Worm (Caenorhabditis elegans) whole organism, early embryonic: ENCODE results near the gene C48B4.11.

ENCODE experiments used
- ama-1 ChIP-seq: fragments of 150-350 bp; optimal IDR thresholded peaks from 2 replicates; lab custom pipeline; 2014
- ceh-36 ChIP-seq: sonication (generic microtip); optimal IDR thresholded peaks from 2 replicates; lab custom pipeline; 2016; ENCODE audit warnings: missing genetic modification characterization, inconsistent platforms, missing compliant biosample characterization
- hmg-4 ChIP-seq: fragments of 200-800 bp; sonication (Bioruptor generic); optimal IDR thresholded peaks from 2 replicates; lab custom pipeline; 2018; ENCODE audit warnings: mild to moderate bottlenecking, missing genetic modification characterization, missing compliant biosample characterization
- hnd-1 ChIP-seq: sonication (generic microtip); optimal IDR thresholded peaks from 2 replicates; lab custom pipeline; 2016; ENCODE audit warnings: missing genetic modification characterization, missing compliant biosample characterization
- pes-1 ChIP-seq: fragments of 200-800 bp; sonication (Bioruptor generic); IDR thresholded peaks from 2 replicates; pipeline ENCODE4 v1.3.6; 2022; ENCODE audit warnings: missing genetic modification reagents, missing genetic modification characterization, missing compliant biosample characterization
- sea-1 ChIP-seq: fragments of 200-800 bp; sonication (Bioruptor generic); conservative IDR thresholded peaks from 2 replicates; pipeline ENCODE4 v1.3.6; 2022; ENCODE audit warnings: missing genetic modification characterization, missing compliant biosample characterization
- tbx-11 ChIP-seq: fragments of 200-800 bp; sonication (Bioruptor generic); IDR thresholded peaks from 2 replicates; pipeline ENCODE4 v1.3.6; 2022; ENCODE audit warnings: missing genetic modification characterization, missing compliant biosample characterization

DNA sequence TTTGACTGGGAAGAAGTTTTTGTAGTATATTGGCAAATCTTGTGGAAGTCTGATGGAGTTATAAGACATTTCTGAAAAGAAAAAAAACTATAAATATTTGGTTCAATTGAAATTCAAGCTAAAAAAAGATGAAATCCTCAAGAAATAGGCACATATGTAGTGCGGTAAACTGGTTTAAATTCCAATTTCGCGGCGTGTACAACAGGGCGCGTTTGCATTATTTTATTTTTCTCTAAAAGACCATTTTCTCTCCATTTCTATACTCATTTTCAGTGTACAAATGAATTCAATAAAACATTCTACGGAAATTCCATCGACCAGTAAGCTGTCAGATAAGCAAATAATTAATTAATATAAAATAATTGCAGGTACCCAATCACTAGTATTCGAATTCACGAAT lies 48.3 kb upstream of the C48B4.11 start, which contains the start of the genes pri-1 and F58A4.6:
- TF ChIP-seq ama-1 (no peak), hmg-4 (GFP tag; lab: Kevin White, UChicago) (no peak), ceh-36 (no peak), sea-1 (no peak), tbx-11 (GFP tag; lab: Robert Waterston, UW) (no peak), hnd-1 (no peak), pes-1 (GFP tag; lab: Robert Waterston, UW) (no peak)
